Worm (Caenorhabditis elegans): ENCODE results near the gene npr-4.

ce11 chrX:12549056-12549455 lies 2.4 kb downstream of the npr-4 start:
- TF ChIP-seq nhr-77 (tag; optimal IDR thresholded peaks at IDR 0.05) (no peak), mab-5 (tag; optimal IDR thresholded peaks at IDR 0.05) (no peak), dmd-4 (tag; optimal IDR thresholded peaks at IDR 0.05) (no peak), unc-39 (tag; optimal IDR thresholded peaks at IDR 0.05) (no peak), blmp-1 (tag; optimal IDR thresholded peaks at IDR 0.05; ENCODE audit: insufficient read depth) (no peak), nhr-21 (tag; optimal IDR thresholded peaks at IDR 0.05) (no peak), mbf-1 (tag; optimal IDR thresholded peaks at IDR 0.05) (no peak), egl-27 (tag; optimal IDR thresholded peaks at IDR 0.05) (no peak)

Measured in whole organism, L2 larva.